Fruit fly (Drosophila melanogaster) Kc167 (cell line): ENCODE data around the gene bam.

Source experiments
- Myc ChIP-seq: fragments of >200 bp; optimal IDR thresholded peaks from 2 replicates; lab custom pipeline; 2017; ENCODE audit warnings: missing external identifiers
- Sin3A ChIP-seq: fragments of >200 bp; optimal IDR thresholded peaks from 2 replicates; lab custom pipeline; 2018; ENCODE audit warnings: missing external identifiers
- h ChIP-seq: fragments of >200 bp; optimal IDR thresholded peaks from 3 replicates; lab custom pipeline; 2018; ENCODE audit warnings: missing external identifiers
- insv ChIP-seq: fragments of >200 bp; optimal IDR thresholded peaks from 3 replicates; lab custom pipeline; 2018; ENCODE audit warnings: missing external identifiers
- psq ChIP-seq: fragments of >200 bp; optimal IDR thresholded peaks from 2 replicates; lab custom pipeline; 2017; ENCODE audit warnings: missing external identifiers
- ttk ChIP-seq: sonication (Bioruptor generic); optimal IDR thresholded peaks from 2 replicates; lab custom pipeline; 2017; ENCODE audit warnings: missing external identifiers

Gene bam

DNA sequence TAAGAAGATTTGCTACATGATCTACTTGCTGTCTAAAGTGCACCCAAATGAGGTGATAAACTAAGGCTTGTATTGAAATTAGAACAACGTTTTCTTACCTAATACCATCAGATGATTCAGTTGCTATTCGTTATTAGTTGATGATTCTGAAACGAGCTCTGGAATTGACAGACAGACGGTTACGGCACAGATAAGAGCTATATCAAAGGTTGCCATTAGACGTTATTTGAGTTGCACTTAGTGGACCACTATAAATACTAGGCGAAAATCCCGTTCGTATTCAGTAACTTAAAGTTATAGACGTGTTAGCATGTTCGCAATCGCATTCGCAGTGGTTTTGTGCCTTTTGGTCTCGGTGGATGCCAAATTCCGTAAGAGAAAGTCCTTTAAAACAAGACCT lies 5.0 kb downstream of the bam start, which contains the start of gene to:
Gene to, plus strand, starts transcription at position 301 of the 400 bp plus-strand sequence.
- no peak for TF ChIP-seq insv (lab: Kevin White, UChicago)
- no peak for TF ChIP-seq h (lab: Kevin White, UChicago)

DNA sequence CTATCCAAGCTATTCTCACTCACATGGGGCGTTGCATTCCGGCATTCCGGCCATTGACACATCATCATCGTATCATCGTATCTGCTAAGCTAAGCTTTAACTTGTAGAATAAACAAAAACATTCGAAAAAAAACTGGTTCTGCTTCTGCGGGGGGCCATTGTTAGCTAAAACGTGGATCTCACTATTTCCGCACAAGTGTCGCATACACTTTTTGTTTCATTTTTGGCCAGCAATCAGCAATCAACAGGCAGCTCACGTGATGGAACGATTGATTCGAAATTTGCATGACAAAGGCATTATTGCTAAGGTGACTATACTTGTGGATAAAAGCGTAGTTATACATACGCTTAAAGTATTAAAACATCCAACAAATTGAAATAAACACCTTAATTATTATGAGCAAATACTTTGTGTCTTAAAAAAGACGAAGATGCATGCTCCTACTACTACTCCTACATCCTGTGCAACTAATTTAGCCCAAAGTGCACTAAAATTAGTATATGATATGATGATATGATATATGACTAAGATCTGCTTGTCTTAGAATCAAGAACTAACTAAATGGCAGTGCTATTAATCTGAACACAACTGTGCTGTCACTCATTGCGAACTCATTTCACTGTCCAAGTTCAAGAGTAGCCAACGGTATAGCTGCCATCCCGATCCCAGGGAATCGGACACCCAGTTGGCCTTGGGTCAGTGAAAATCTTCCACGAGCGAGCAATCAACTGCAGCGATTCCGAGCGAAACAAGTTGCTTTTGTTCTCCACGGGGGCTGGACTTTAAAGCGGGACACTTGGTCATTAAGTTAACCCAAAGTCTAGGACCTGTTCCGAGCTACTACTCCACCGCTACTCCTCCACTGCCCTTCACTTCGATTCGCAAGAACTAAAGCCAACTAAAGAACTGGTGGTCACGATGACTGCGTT lies 5.9 kb downstream of the bam start:
- TF ChIP-seq Sin3A (lab: Kevin White, UChicago) = no peak
- TF ChIP-seq ttk (lab: Kevin White, UChicago) = no peak
- no peak for TF ChIP-seq h (lab: Kevin White, UChicago)
- no peak for TF ChIP-seq Myc
- TF ChIP-seq insv (lab: Kevin White, UChicago) = no peak
- TF ChIP-seq psq (lab: Kevin White, UChicago) = no peak

DNA sequence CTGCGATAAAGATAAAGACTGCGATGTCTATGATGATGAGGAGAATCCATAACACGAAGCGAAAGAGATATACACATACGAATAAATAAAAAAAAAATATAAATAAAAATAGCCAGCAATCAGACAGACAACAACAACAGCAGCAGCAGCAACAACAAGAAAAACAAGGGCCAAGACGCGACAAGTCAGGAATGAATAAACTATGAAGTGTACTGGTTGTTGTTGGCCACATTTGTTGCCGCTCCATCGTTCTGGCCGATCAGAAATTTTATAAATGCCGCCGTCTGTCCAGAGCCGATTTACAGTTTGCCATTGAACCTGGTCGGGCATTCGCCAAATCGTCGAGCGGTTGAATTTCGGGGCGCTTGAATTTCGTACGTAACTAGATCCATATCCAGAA lies 7.6 kb downstream of the bam start, which contains the start of gene Jhbp7:
Gene Jhbp7, plus strand, starts transcription at position 301 of the 400 bp plus-strand sequence.
- TF ChIP-seq insv (lab: Kevin White, UChicago) = no peak
- no peak for TF ChIP-seq ttk (lab: Kevin White, UChicago)
- TF ChIP-seq h (lab: Kevin White, UChicago) = no peak
- TF ChIP-seq Myc = no peak
- TF ChIP-seq psq (lab: Kevin White, UChicago) = no peak
- TF ChIP-seq Sin3A (lab: Kevin White, UChicago) = no peak

DNA sequence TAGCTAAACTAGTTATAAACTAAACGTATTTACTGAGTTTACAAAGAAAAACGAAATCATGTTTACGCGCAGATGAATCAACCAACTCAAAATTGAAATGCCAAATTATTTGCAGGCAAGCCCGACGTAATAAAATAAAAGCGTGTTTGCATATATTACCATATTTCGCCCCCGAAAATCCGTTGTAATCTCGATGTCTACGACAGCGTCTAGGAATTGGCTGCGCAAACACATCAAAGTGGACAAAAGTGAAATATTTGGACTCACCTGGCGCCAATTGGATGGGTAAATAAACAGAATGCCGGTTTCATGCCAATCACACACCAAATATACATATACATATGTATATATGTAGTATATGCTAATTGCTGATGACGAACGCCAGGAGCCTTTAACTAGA lies 8.8 kb downstream of the bam start:
- TF ChIP-seq psq (lab: Kevin White, UChicago) = no peak
- TF ChIP-seq h (lab: Kevin White, UChicago) = no peak
- TF ChIP-seq ttk (lab: Kevin White, UChicago) = no peak
- no peak for TF ChIP-seq Myc
- TF ChIP-seq insv (lab: Kevin White, UChicago) = no peak
- TF ChIP-seq Sin3A (lab: Kevin White, UChicago) = no peak

DNA sequence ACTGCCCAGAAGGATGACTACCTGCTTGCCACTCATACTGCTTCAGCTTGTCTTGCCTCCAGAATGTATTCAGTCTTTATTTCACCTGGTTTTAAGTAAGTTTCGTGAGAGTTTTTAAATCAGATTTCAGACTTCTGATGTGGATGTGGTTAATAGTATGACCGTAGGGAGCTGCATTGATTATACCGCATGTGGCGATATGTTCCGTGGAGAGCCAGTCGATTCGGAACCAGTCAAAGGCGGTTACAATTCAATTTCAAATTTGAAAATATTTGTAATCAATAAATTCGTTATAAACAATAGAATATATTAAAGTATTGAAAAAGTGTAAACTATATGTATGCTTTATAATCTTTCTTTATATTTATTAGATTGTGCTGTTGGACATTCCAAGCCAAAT lies 9.5 kb downstream of the bam start, which contains the start of gene Sil1:
Gene Sil1, minus strand, starts transcription at position 168 of the 400 bp plus-strand sequence.
- no peak for TF ChIP-seq h (lab: Kevin White, UChicago)
- no peak for TF ChIP-seq Myc
- no peak for TF ChIP-seq ttk (lab: Kevin White, UChicago)
- TF ChIP-seq Sin3A (lab: Kevin White, UChicago) = no peak
- TF ChIP-seq psq (lab: Kevin White, UChicago) = no peak
- no peak for TF ChIP-seq insv (lab: Kevin White, UChicago)

DNA sequence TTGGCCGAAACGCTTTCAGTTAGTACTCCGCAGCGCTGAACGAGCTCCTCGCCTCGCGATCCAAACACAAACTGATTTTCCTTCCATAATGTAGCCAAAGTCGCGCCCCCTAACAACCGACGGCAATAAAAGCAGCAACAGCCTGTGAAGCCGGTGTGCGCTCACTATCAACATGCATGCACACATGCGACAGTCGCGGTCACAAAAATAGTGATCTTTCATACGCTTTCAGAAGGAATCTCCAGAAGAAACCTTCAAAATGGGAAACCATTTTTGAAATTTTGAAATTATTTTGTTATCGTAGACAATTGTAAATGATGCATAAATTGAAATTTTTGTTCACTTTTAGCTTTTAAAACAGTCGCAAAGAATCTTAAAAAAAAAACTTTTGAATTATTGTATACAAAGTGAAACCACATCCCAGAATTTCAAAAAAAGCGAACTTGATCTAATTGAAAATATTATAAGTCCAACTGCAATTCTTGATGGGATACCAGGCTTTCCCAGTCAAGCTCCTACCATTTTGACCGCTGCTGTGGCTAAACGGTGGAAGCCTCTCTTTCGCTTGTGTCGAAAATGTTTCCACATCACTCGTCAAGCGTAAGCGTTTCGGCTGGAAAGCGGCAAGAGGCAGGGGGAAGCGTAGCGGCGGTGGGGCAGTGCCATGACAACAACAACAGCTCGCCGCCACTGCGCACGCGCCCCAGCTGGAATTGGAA lies 12.5 kb downstream of the bam start, which contains the start of gene Cad96Cb:
Gene Cad96Cb, minus strand, starts transcription at position 51 of the 719 bp plus-strand sequence.
- no peak for TF ChIP-seq ttk (lab: Kevin White, UChicago)
- no peak for TF ChIP-seq psq (lab: Kevin White, UChicago)
- no peak for TF ChIP-seq h (lab: Kevin White, UChicago)
- TF ChIP-seq Myc = no peak
- TF ChIP-seq Sin3A (lab: Kevin White, UChicago) = no peak
- TF ChIP-seq insv (lab: Kevin White, UChicago) = no peak

DNA sequence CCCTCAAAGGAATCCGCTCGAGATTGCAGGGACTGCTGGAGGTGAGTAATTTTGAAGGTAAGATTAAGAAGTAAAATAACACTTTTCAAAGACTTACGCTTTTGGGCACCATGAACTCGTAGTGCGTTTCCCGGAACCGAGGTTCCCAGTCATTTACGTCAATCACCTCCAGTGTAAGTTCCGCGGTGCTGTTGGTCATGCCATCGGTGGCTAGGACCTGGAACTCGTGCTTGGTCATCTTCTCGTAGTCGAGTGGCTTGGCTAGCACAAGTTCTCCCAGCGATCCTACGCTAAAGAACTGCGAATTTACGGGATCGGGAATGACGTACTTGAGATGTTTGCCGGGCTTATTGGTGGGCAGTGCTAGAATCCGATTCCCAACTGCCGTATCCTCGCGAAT lies 19.4 kb downstream of the bam start:
- TF ChIP-seq Myc (no peak), insv (lab: Kevin White, UChicago) (no peak), Sin3A (lab: Kevin White, UChicago) (no peak), h (lab: Kevin White, UChicago) (no peak), ttk (lab: Kevin White, UChicago) (no peak), psq (lab: Kevin White, UChicago) (no peak)

DNA sequence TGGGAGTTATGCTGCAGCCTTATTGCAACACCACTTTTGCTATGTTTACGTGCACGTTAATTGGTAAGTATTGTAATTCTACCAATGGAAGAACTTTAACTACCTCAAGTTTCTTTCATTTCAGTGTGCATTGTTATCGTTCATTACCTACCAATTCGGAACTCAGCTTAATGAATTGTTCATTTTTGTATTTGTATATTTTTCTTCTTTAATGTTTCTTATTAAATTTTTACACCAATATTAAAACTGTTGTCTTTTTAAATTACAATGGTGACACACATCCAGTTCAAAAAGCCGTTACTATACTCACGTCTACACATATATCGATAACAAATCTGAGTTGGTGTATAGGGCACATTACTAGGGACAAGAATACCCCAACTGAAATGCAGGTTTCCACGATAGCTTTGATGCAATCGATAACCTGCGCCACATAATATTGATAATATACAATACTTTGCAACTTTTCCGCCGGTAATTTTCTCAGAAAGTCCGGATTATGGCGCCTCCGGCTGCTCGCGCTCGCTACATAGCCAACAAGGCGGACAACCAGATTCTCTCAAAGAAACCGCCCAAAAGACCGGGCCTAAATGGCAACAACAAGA lies 23.6 kb downstream of the bam start, which contains the start of gene Alg9:
Gene Alg9, plus strand, starts transcription at position 387 of the 605 bp plus-strand sequence.
- TF ChIP-seq Sin3A (lab: Kevin White, UChicago) (no peak), h (lab: Kevin White, UChicago) (no peak), Myc (no peak), psq (lab: Kevin White, UChicago) (no peak), insv (lab: Kevin White, UChicago) (no peak), ttk (lab: Kevin White, UChicago) (no peak)

DNA sequence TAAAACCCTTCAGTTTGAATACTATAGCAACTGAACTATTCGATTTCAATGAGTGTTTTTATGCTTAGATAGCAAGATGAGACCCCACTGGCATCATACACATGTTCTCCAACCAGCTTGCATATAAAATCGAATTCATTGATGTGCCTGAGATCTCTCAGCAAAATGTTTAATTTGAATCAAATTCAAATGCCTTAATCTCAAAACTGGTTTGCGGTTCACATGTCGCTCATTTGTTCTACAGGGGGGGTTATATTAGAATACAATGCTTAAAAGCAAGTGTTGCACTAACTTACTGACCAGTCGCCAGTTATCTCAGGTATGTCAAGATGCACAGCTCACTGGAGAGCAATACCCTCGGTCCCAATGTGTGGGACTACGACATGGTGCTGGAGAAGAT lies 25.9 kb downstream of the bam start, which contains the start of gene CG31103:
Gene CG31103, plus strand, starts transcription at position 301 of the 400 bp plus-strand sequence.
- TF ChIP-seq h (lab: Kevin White, UChicago) (no peak), Sin3A (lab: Kevin White, UChicago) (no peak), ttk (lab: Kevin White, UChicago) (no peak), Myc (no peak), insv (lab: Kevin White, UChicago) (no peak), psq (lab: Kevin White, UChicago) (no peak)

DNA sequence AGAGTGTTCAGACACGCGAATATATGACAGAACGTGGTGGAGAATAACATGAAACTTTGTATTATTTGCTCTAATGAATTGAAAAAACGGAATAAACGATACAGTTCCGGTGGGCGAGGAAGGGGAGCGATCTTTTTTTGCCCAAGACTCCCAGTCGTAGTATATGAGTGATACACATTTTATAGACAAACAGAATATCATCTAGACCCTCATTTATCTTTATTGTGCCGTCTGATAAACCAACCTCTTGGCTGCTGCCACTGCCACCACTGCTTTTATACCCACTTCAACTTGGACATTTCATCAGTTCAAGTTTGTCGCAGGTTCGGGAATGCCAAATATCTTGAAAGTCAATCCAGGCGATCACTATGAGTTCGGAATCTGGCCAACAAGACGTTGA lies 28.9 kb downstream of the bam start, which contains the start of gene CG31106:
Gene CG31106, plus strand, starts transcription at position 301 of the 400 bp plus-strand sequence.
- no peak for TF ChIP-seq h (lab: Kevin White, UChicago)
- TF ChIP-seq Myc = no peak
- no peak for TF ChIP-seq ttk (lab: Kevin White, UChicago)
- TF ChIP-seq insv (lab: Kevin White, UChicago) = no peak
- no peak for TF ChIP-seq Sin3A (lab: Kevin White, UChicago)
- TF ChIP-seq psq (lab: Kevin White, UChicago) = no peak

DNA sequence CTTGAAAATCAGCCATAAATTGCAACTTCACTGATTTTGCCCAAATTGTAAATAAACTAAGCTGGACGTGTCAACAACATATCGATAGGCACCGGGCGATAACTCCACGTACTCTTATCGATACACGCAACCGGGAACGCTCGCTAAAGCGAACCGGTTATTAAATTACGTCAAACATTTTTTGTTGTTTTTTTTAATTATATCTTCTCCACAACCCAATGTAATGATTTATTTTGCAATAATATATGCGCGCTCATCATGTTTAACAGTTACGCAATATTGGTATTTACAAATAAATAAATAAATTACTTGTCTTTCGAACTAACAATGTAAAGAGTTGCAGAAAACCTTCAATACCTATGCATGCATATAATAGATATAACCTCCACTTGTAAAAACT lies 29.8 kb downstream of the bam start, which contains the start of gene Saysd1:
Gene Saysd1, minus strand, starts transcription at position 66 of the 400 bp plus-strand sequence.
- no peak for TF ChIP-seq psq (lab: Kevin White, UChicago)
- TF ChIP-seq insv (lab: Kevin White, UChicago) = no peak
- TF ChIP-seq ttk (lab: Kevin White, UChicago) = no peak
- TF ChIP-seq Sin3A (lab: Kevin White, UChicago) = no peak
- no peak for TF ChIP-seq h (lab: Kevin White, UChicago)
- no peak for TF ChIP-seq Myc
